Worm (Caenorhabditis elegans) whole organism, mixed stage, embryonic: ENCODE results near the gene F17E9.3.

Source experiments
- ceh-83 ChIP-seq: fragments of 200-800 bp; sonication (Bioruptor generic); optimal IDR thresholded peaks from 2 replicates; lab custom pipeline; 2018; ENCODE audit warnings: mild to moderate bottlenecking, missing genetic modification characterization, missing compliant biosample characterization
- hlh-1 ChIP-seq: fragments of 150-350 bp; optimal IDR thresholded peaks from 2 replicates; lab custom pipeline; 2014; ENCODE audit warnings: missing biosample characterization, missing genetic modification reagents, missing genetic modification characterization
- lin-13 ChIP-seq: fragments of 150-350 bp; optimal IDR thresholded peaks from 2 replicates; lab custom pipeline; 2014; ENCODE audit warnings: missing biosample characterization, missing genetic modification characterization
- lsy-2 ChIP-seq: fragments of 150-350 bp; optimal IDR thresholded peaks from 2 replicates; lab custom pipeline; 2014; ENCODE audit warnings: missing biosample characterization, missing genetic modification characterization
- nhr-2 ChIP-seq: fragments of 150-350 bp; optimal IDR thresholded peaks from 2 replicates; lab custom pipeline; 2014; ENCODE audit warnings: missing biosample characterization, missing genetic modification characterization

DNA sequence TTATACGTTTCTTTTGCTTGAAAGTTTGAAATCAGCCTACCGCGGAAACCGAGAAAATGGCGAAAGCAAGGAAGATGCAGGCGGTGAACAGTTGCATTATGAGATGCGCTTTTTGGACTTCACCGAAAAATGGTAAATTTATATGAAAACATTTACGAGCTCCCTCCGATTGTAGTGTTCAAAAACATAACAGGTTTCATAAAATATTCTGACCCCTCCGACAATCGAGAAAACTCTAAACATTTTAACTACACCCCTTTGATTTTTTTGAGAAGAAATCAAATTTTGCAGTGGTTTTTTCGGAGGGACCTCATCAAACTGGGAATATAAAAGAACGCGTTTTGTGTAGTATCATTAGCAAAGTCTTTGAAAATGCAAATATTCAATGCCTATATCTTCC lies 7.6 kb upstream of the F17E9.3 start, which contains the start of the genes F17E9.18 and F17E9.15:
- no peak for TF ChIP-seq ceh-83 (GFP tag; lab: Kevin White, UChicago)
- TF ChIP-seq lin-13: no peak
- TF ChIP-seq hlh-1: no peak
- TF ChIP-seq lsy-2 (tag; lab: Kevin White, UChicago): no peak
- no peak for TF ChIP-seq nhr-2
